Worm (Caenorhabditis elegans) whole organism, young adult: ENCODE results near the gene npl-10.

Experiments used
- C17E4.6 ChIP-seq: fragments of 200-800 bp; sonication (Bioruptor generic); IDR thresholded peaks from 2 replicates; pipeline ENCODE4 v1.3.6; 2022; ENCODE audit warnings: missing genetic modification reagents, missing genetic modification characterization, missing compliant biosample characterization
- F33H1.4 ChIP-seq: fragments of 200-800 bp; sonication (Bioruptor generic); IDR thresholded peaks from 2 replicates; pipeline ENCODE4 v1.3.6; 2022; ENCODE audit warnings: missing genetic modification reagents, missing genetic modification characterization, missing compliant biosample characterization
- F57C9.4 ChIP-seq: sonication (generic microtip); optimal IDR thresholded peaks from 2 replicates; lab custom pipeline; 2017; ENCODE audit warnings: mild to moderate bottlenecking, missing genetic modification characterization, missing compliant biosample characterization
- T07F8.4 ChIP-seq: sonication (generic microtip); optimal IDR thresholded peaks from 2 replicates; lab custom pipeline; 2016; ENCODE audit warnings: mild to moderate bottlenecking, missing genetic modification characterization, moderate library complexity, missing compliant biosample characterization
- T26A5.8 ChIP-seq: sonication (generic microtip); optimal IDR thresholded peaks from 2 replicates; lab custom pipeline; 2016; ENCODE audit warnings: missing genetic modification characterization, missing compliant biosample characterization
- aptf-2 ChIP-seq: fragments of 200-800 bp; sonication (Bioruptor generic); conservative IDR thresholded peaks from 2 replicates; pipeline ENCODE4 v1.3.6; 2022; ENCODE audit warnings: missing genetic modification reagents, missing genetic modification characterization, missing compliant biosample characterization
- aptf-3 ChIP-seq: fragments of 200-800 bp; sonication (Bioruptor generic); IDR thresholded peaks from 2 replicates; pipeline ENCODE4 v1.3.6; 2022; ENCODE audit warnings: missing genetic modification characterization, missing compliant biosample characterization
- attf-5 ChIP-seq: fragments of 200-800 bp; sonication (Bioruptor generic); optimal IDR thresholded peaks from 2 replicates; lab custom pipeline; 2018; ENCODE audit warnings: mild to moderate bottlenecking, missing genetic modification characterization, missing compliant biosample characterization
- ccch-3 ChIP-seq: fragments of 200-800 bp; sonication (Bioruptor generic); optimal IDR thresholded peaks from 2 replicates; lab custom pipeline; 2018; ENCODE audit warnings: mild to moderate bottlenecking, missing genetic modification characterization, missing compliant biosample characterization
- cebp-1 ChIP-seq, 2 experiments: fragments of 200-800 bp in 1 of 2; sonication (Bioruptor generic) in 1 of 2; sonication (generic microtip) in 1 of 2; IDR thresholded peaks in 1 of 2; optimal IDR thresholded peaks in 1 of 2; 2 replicates each; pipeline versions ENCODE4 v1.3.6 to Lab custom; 2017 to 2022; ENCODE audit warnings: missing compliant biosample characterization in 2 of 2, missing genetic modification characterization in 2 of 2, mild to moderate bottlenecking in 1 of 2, missing genetic modification reagents in 1 of 2, moderate library complexity in 1 of 2
- die-1 ChIP-seq: sonication (generic microtip); optimal IDR thresholded peaks from 2 replicates; lab custom pipeline; 2016; ENCODE audit warnings: missing genotype, mild to moderate bottlenecking, missing genetic modification characterization, missing compliant biosample characterization
- dox-1 ChIP-seq: fragments of 200-800 bp; sonication (Bioruptor generic); IDR thresholded peaks from 2 replicates; pipeline ENCODE4 v1.3.6; 2022; ENCODE audit warnings: missing genetic modification reagents, missing genetic modification characterization, missing compliant biosample characterization
- egl-18 ChIP-seq: fragments of 200-800 bp; sonication (Bioruptor generic); IDR thresholded peaks from 2 replicates; pipeline ENCODE4 v1.3.6; 2022; ENCODE audit warnings: missing genetic modification reagents, missing genetic modification characterization, missing compliant biosample characterization
- ekl-4 ChIP-seq: fragments of 200-800 bp; sonication (Bioruptor generic); IDR thresholded peaks from 2 replicates; pipeline ENCODE4 v1.3.6; 2022; ENCODE audit warnings: missing genetic modification reagents, missing genetic modification characterization, missing compliant biosample characterization
- him-1 ChIP-seq: sonication (generic microtip); optimal IDR thresholded peaks from 2 replicates; lab custom pipeline; 2016; ENCODE audit warnings: missing genotype, missing genetic modification reagents, missing genetic modification characterization, missing compliant biosample characterization
- hmg-1.2 ChIP-seq: fragments of 200-800 bp; sonication (Bioruptor generic); IDR thresholded peaks from 2 replicates; pipeline ENCODE4 v1.3.6; 2022; ENCODE audit warnings: missing genetic modification reagents, missing genetic modification characterization, missing compliant biosample characterization
- hmg-20 ChIP-seq: fragments of 200-800 bp; sonication (Bioruptor generic); IDR thresholded peaks from 2 replicates; pipeline ENCODE4 v1.3.6; 2022; ENCODE audit warnings: missing genetic modification reagents, missing genetic modification characterization, missing compliant biosample characterization
- hrde-1 ChIP-seq: sonication (generic microtip); optimal IDR thresholded peaks from 2 replicates; lab custom pipeline; 2016; ENCODE audit warnings: missing genetic modification characterization, mild to moderate bottlenecking, missing compliant biosample characterization, moderate library complexity, missing genotype, missing genetic modification reagents, borderline replicate concordance
- hsf-1 ChIP-seq: fragments of 200-800 bp; sonication (Bioruptor generic); IDR thresholded peaks from 2 replicates; pipeline ENCODE4 v1.3.6; 2022; ENCODE audit warnings: missing genetic modification reagents, missing genetic modification characterization, missing compliant biosample characterization
- lsl-1 ChIP-seq: fragments of 200-800 bp; sonication (Bioruptor generic); optimal IDR thresholded peaks from 2 replicates; lab custom pipeline; 2018; ENCODE audit warnings: mild to moderate bottlenecking, missing genetic modification characterization, moderate library complexity, missing compliant biosample characterization
- mes-4 ChIP-seq: sonication (generic microtip); optimal IDR thresholded peaks from 2 replicates; lab custom pipeline; 2016; ENCODE audit warnings: missing genotype, missing genetic modification characterization, missing compliant biosample characterization
- mxl-1 ChIP-seq: sonication (generic microtip); optimal IDR thresholded peaks from 2 replicates; lab custom pipeline; 2016; ENCODE audit warnings: missing genetic modification characterization, missing compliant biosample characterization
- nfya-1 ChIP-seq: sonication (generic microtip); optimal IDR thresholded peaks from 2 replicates; lab custom pipeline; 2017; ENCODE audit warnings: antibody characterized with exemption, missing compliant biosample characterization, missing genetic modification characterization, borderline replicate concordance; ENCODE audit not compliant: insufficient read depth
- nfyb-1 ChIP-seq: fragments of 200-800 bp; sonication (Bioruptor generic); IDR thresholded peaks from 2 replicates; pipeline ENCODE4 v1.3.6; 2022; ENCODE audit warnings: missing genetic modification reagents, missing genetic modification characterization, missing compliant biosample characterization
- nhr-80 ChIP-seq: sonication (generic microtip); optimal IDR thresholded peaks from 2 replicates; lab custom pipeline; 2016; ENCODE audit warnings: missing genetic modification characterization, missing compliant biosample characterization
- pbrm-1 ChIP-seq: fragments of 200-800 bp; sonication (Bioruptor generic); IDR thresholded peaks from 2 replicates; pipeline ENCODE4 v1.3.6; 2022; ENCODE audit warnings: missing genetic modification reagents, missing genetic modification characterization, missing compliant biosample characterization
- pha-4 ChIP-seq: fragments of 150-350 bp; sonication (generic microtip); optimal IDR thresholded peaks from 2 replicates; lab custom pipeline; 2014; ENCODE audit warnings: missing biosample characterization, missing genetic modification reagents, missing genetic modification characterization
- rec-8 ChIP-seq, 2 experiments: sonication (generic microtip); optimal IDR thresholded peaks; 2 replicates each; lab custom pipeline; 2016; ENCODE audit warnings: mild to moderate bottlenecking in 2 of 2, missing genetic modification characterization in 2 of 2, missing genetic modification reagents in 2 of 2, missing genotype in 2 of 2, missing biosample characterization in 1 of 2, missing compliant biosample characterization in 1 of 2, moderate library complexity in 1 of 2
- snpc-3.4 ChIP-seq: sonication (generic microtip); optimal IDR thresholded peaks from 2 replicates; lab custom pipeline; 2017; ENCODE audit warnings: missing genetic modification characterization, mild to moderate bottlenecking, missing compliant biosample characterization, antibody characterized with exemption, moderate library complexity, missing genotype, missing genetic modification reagents
- xnd-1 ChIP-seq: sonication (generic microtip); optimal IDR thresholded peaks from 2 replicates; lab custom pipeline; 2016; ENCODE audit warnings: missing genotype, missing genetic modification reagents, missing genetic modification characterization, missing compliant biosample characterization
- ztf-22 ChIP-seq: fragments of 200-800 bp; sonication (Bioruptor generic); optimal IDR thresholded peaks from 2 replicates; lab custom pipeline; 2018; ENCODE audit warnings: mild to moderate bottlenecking, missing genetic modification characterization, moderate library complexity, missing compliant biosample characterization

Gene npl-10

DNA sequence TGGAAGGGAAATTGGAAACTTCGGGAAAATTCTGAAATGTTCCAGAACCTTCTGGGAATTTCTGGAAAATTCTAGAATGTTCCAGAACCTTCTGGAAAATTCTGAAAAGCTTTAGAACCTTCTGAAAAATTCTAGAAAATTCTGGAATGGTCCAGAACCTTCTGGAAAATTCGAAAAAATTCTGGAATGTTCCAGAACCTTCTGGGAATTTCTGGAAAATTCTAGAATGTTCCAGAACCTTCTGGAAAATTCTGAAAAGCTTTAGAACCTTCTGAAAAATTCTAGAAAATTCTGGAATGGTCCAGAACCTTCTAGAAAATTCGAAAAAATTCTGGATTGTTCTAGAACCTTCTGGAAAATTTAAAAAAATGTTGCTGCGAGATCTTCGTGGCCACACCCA lies 39.8 kb downstream of the npl-10 start:
- TF ChIP-seq ekl-4 (GFP tag; lab: Robert Waterston, UW) (0 out of 2 replicates have a peak, but pooled peaks have one; percentile 34), hsf-1 (peak; percentile 95)

DNA sequence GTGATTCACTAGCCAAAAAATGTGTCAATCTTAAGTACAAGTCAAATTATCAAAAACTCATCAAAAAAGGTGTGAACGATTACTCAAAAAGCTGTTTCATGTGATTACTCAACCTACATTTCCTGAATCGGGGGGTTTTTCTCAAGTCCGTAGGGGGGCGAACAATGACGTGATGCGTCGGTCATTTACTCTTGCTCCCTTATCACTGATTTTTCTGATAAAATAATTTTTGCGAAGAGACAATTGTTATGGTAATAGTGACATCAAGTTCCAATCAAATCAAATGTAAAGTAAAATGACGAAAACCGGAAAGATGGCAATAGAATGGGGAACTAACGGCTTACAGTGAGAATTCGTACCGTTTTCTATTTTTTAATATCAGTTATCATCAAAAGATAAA lies 41.7 kb downstream of the npl-10 start:
- peak; percentile 64 for TF ChIP-seq nhr-80 (tag; lab: Kevin White, UChicago)
- no peak for TF ChIP-seq nfya-1 (tag; lab: Kevin White, UChicago)

DNA sequence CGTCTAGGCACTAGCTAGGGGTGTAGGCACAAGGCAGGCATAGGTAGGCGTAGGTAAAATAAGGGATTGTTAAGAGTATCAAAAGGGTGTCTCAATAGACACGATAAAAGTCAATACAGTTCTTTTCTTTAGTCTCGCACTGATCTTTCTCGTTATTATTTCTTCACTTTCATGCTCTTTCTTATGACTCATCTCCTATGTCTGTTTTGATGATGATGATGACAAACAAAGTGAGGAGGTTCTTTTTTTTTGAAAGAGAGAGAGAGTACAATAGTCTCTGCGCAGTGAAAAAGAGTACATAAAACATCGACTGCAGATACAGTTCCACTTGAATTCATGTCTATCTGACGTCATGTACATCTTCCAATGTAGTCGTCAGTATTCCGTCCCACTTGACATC lies 45.8 kb downstream of the npl-10 start:
- TF ChIP-seq aptf-3 (GFP tag; lab: Robert Waterston, UW) (no peak), hrde-1 (no peak), snpc-3.4 (tag; lab: Kevin White, UChicago) (no peak), C17E4.6 (GFP tag; lab: Robert Waterston, UW) (no peak), xnd-1 (tag; lab: Kevin White, UChicago) (no peak), ztf-22 (GFP tag; lab: Kevin White, UChicago) (no peak), mes-4 (tag; lab: Kevin White, UChicago) (no peak), pha-4 (tag; lab: Kevin White, UChicago) (no peak), ccch-3 (no peak), nfyb-1 (GFP tag; lab: Robert Waterston, UW) (no peak), mxl-1 (tag; lab: Kevin White, UChicago) (no peak), T07F8.4 (tag; lab: Kevin White, UChicago) (no peak), die-1 (tag; lab: Kevin White, UChicago) (no peak), him-1 (tag; lab: Kevin White, UChicago) (no peak), T26A5.8 (tag; lab: Kevin White, UChicago) (no peak)

DNA sequence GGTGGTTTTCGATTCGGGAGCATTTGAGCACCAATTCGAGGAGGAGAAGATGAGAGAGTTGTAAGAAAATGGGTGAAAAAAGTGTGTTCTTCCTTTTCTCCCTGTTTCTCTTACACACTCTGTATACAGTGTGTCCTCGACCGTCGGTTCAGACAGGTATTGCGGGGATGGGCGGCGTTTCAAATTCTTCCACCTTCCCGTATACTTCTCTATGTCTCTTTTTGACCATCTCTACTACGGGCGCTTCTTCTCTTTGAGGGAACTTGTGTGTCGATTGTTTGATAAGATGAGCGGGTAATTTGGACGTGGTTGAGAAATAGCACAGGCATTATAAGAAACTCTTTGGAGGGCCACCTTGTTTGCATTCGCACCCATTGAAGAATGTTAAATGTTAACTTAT lies 48.1 kb downstream of the npl-10 start:
- peak; percentile 91 for TF ChIP-seq nhr-80 (tag; lab: Kevin White, UChicago)
- no peak for TF ChIP-seq xnd-1 (tag; lab: Kevin White, UChicago)
- peak; percentile 74 for TF ChIP-seq dox-1 (GFP tag; lab: Robert Waterston, UW)
- TF ChIP-seq egl-18 (GFP tag; lab: Robert Waterston, UW), result no peak
- no peak for TF ChIP-seq aptf-2 (GFP tag; lab: Robert Waterston, UW)
- no peak for TF ChIP-seq F33H1.4 (GFP tag; lab: Robert Waterston, UW)
- TF ChIP-seq cebp-1 (GFP tag; IDR thresholded peaks at IDR 0.05; lab: Robert Waterston, UW), result no peak
- peak; percentile 48 for TF ChIP-seq cebp-1 (tag; optimal IDR thresholded peaks at IDR 0.05; lab: Kevin White, UChicago)
- TF ChIP-seq hmg-20, result no peak
- no peak for TF ChIP-seq lsl-1
- TF ChIP-seq attf-5, result peak; percentile 12
- TF ChIP-seq F57C9.4 (tag; lab: Kevin White, UChicago), result no peak
- no peak for TF ChIP-seq T07F8.4 (tag; lab: Kevin White, UChicago)
- peak; percentile 24; the same call in 1 of the 2 replicates for TF ChIP-seq hmg-1.2
- no peak for TF ChIP-seq pbrm-1 (GFP tag; lab: Robert Waterston, UW)
- TF ChIP-seq rec-8 (tag; optimal IDR thresholded peaks at IDR 0.05; lab: Kevin White, UChicago), result no peak
- no peak for TF ChIP-seq ccch-3
- TF ChIP-seq ekl-4 (GFP tag; lab: Robert Waterston, UW), result no peak
